Worm (Caenorhabditis elegans) whole organism, young adult: ENCODE data around the gene srh-42.
A peak's percentile ranks its signal among the peaks of the same experiment; 100 is the strongest.

Experiments
- B0035.1 ChIP-seq: sonication (generic microtip); optimal IDR thresholded peaks from 2 replicates; lab custom pipeline; 2016; ENCODE audit warnings: missing genetic modification characterization, mild to moderate bottlenecking, missing compliant biosample characterization, missing genotype, missing genetic modification reagents
- F10E7.11 ChIP-seq: sonication (generic microtip); optimal IDR thresholded peaks from 2 replicates; lab custom pipeline; 2017; ENCODE audit warnings: mild to moderate bottlenecking, missing genetic modification characterization, moderate library complexity, missing compliant biosample characterization
- F33H1.4 ChIP-seq: fragments of 200-800 bp; sonication (Bioruptor generic); IDR thresholded peaks from 2 replicates; pipeline ENCODE4 v1.3.6; 2022; ENCODE audit warnings: missing genetic modification reagents, missing genetic modification characterization, missing compliant biosample characterization
- F37B4.10 ChIP-seq: fragments of 200-800 bp; sonication (Bioruptor generic); IDR thresholded peaks from 2 replicates; pipeline ENCODE4 v1.3.6; 2022; ENCODE audit warnings: missing genetic modification characterization, missing compliant biosample characterization
- F55B11.4 ChIP-seq: sonication (generic microtip); optimal IDR thresholded peaks from 2 replicates; lab custom pipeline; 2016; ENCODE audit warnings: missing compliant biosample characterization, missing genetic modification characterization, borderline replicate concordance; ENCODE audit not compliant: insufficient read depth
- K11D2.4 ChIP-seq: fragments of 200-800 bp; sonication (Bioruptor generic); IDR thresholded peaks from 2 replicates; pipeline ENCODE4 v1.3.6; 2022; ENCODE audit warnings: missing genetic modification reagents, missing genetic modification characterization, missing compliant biosample characterization
- K12H6.12 ChIP-seq: fragments of 200-800 bp; sonication (Bioruptor generic); optimal IDR thresholded peaks from 2 replicates; lab custom pipeline; 2018; ENCODE audit warnings: mild to moderate bottlenecking, missing genetic modification characterization, missing compliant biosample characterization
- Y53F4B.3 ChIP-seq: fragments of 200-800 bp; sonication (Bioruptor generic); IDR thresholded peaks from 2 replicates; pipeline ENCODE4 v1.3.6; 2022; ENCODE audit warnings: missing genetic modification reagents, missing genetic modification characterization, missing compliant biosample characterization
- Y53G8AR.9 ChIP-seq: fragments of 200-800 bp; sonication (Bioruptor generic); conservative IDR thresholded peaks from 2 replicates; pipeline ENCODE4 v1.3.6; 2022; ENCODE audit warnings: missing genetic modification reagents, missing genetic modification characterization, missing compliant biosample characterization
- Y79H2A.3 ChIP-seq: fragments of 200-800 bp; sonication (Bioruptor generic); conservative IDR thresholded peaks from 2 replicates; pipeline ENCODE4 v1.3.6; 2022; ENCODE audit warnings: missing genetic modification reagents, missing genetic modification characterization, missing compliant biosample characterization
- ama-1 ChIP-seq, 3 experiments: fragments of 150-350 bp in 1 of 3; sonication (generic microtip) in 2 of 3; optimal IDR thresholded peaks; 2 replicates each; lab custom pipeline; 2014 to 2018; ENCODE audit warnings: missing biosample characterization in 2 of 3, missing genetic modification characterization in 2 of 3, missing genetic modification reagents in 2 of 3
- aptf-2 ChIP-seq: fragments of 200-800 bp; sonication (Bioruptor generic); conservative IDR thresholded peaks from 2 replicates; pipeline ENCODE4 v1.3.6; 2022; ENCODE audit warnings: missing genetic modification reagents, missing genetic modification characterization, missing compliant biosample characterization
- attf-3 ChIP-seq: fragments of 200-800 bp; sonication (Bioruptor generic); conservative IDR thresholded peaks from 2 replicates; pipeline ENCODE4 v1.3.6; 2022; ENCODE audit warnings: missing genetic modification reagents, missing genetic modification characterization, missing compliant biosample characterization
- attf-5 ChIP-seq: fragments of 200-800 bp; sonication (Bioruptor generic); optimal IDR thresholded peaks from 2 replicates; lab custom pipeline; 2018; ENCODE audit warnings: mild to moderate bottlenecking, missing genetic modification characterization, missing compliant biosample characterization
- attf-6 ChIP-seq: fragments of 200-800 bp; sonication (Bioruptor generic); IDR thresholded peaks from 2 replicates; pipeline ENCODE4 v1.3.6; 2022; ENCODE audit warnings: missing genetic modification reagents, missing genetic modification characterization, missing compliant biosample characterization
- bed-1 ChIP-seq: fragments of 200-800 bp; sonication (Bioruptor generic); IDR thresholded peaks from 2 replicates; pipeline ENCODE4 v1.3.6; 2022; ENCODE audit warnings: missing genetic modification reagents, missing genetic modification characterization, missing compliant biosample characterization
- bed-2 ChIP-seq: fragments of 200-800 bp; sonication (Bioruptor generic); IDR thresholded peaks from 2 replicates; pipeline ENCODE4 v1.3.6; 2022; ENCODE audit warnings: missing genetic modification reagents, missing genetic modification characterization, missing compliant biosample characterization
- ceh-27 ChIP-seq: fragments of 200-800 bp; sonication (Bioruptor generic); optimal IDR thresholded peaks from 2 replicates; lab custom pipeline; 2018; ENCODE audit warnings: mild to moderate bottlenecking, missing genetic modification characterization, moderate library complexity, missing compliant biosample characterization
- ceh-40 ChIP-seq: fragments of 200-800 bp; sonication (Bioruptor generic); IDR thresholded peaks from 2 replicates; pipeline ENCODE4 v1.3.6; 2022; ENCODE audit warnings: missing genetic modification characterization, missing compliant biosample characterization
- ceh-79 ChIP-seq: sonication (generic microtip); optimal IDR thresholded peaks from 2 replicates; lab custom pipeline; 2017; ENCODE audit warnings: mild to moderate bottlenecking, missing genetic modification characterization, missing compliant biosample characterization
- ceh-91 ChIP-seq: fragments of 200-800 bp; sonication (Bioruptor generic); IDR thresholded peaks from 2 replicates; pipeline ENCODE4 v1.3.6; 2022; ENCODE audit warnings: missing genetic modification reagents, missing genetic modification characterization, missing compliant biosample characterization
- dpff-1 ChIP-seq: sonication (generic microtip); optimal IDR thresholded peaks from 2 replicates; lab custom pipeline; 2017; ENCODE audit warnings: mild to moderate bottlenecking, missing genetic modification characterization, missing compliant biosample characterization
- dpl-1 ChIP-seq: fragments of 150-350 bp; optimal IDR thresholded peaks from 2 replicates; lab custom pipeline; 2014; ENCODE audit warnings: missing biosample characterization, missing genetic modification reagents, missing genetic modification characterization
- egl-18 ChIP-seq: fragments of 200-800 bp; sonication (Bioruptor generic); IDR thresholded peaks from 2 replicates; pipeline ENCODE4 v1.3.6; 2022; ENCODE audit warnings: missing genetic modification reagents, missing genetic modification characterization, missing compliant biosample characterization
- him-1 ChIP-seq: sonication (generic microtip); optimal IDR thresholded peaks from 2 replicates; lab custom pipeline; 2016; ENCODE audit warnings: missing genotype, missing genetic modification reagents, missing genetic modification characterization, missing compliant biosample characterization
- hlh-12 ChIP-seq: sonication (generic microtip); optimal IDR thresholded peaks from 2 replicates; lab custom pipeline; 2016; ENCODE audit warnings: missing genetic modification characterization, missing compliant biosample characterization
- hlh-26 ChIP-seq: fragments of 200-800 bp; sonication (Bioruptor generic); conservative IDR thresholded peaks from 2 replicates; pipeline ENCODE4 v1.3.6; 2022; ENCODE audit warnings: missing genetic modification reagents, missing genetic modification characterization, missing compliant biosample characterization
- let-526 ChIP-seq: fragments of 200-800 bp; sonication (Bioruptor generic); IDR thresholded peaks from 2 replicates; pipeline ENCODE4 v1.3.6; 2022; ENCODE audit warnings: missing genetic modification reagents, missing genetic modification characterization, missing compliant biosample characterization
- lin-26 ChIP-seq: fragments of 200-800 bp; sonication (Bioruptor generic); IDR thresholded peaks from 2 replicates; pipeline ENCODE4 v1.3.6; 2022; ENCODE audit warnings: missing genetic modification reagents, missing genetic modification characterization, missing compliant biosample characterization
- lin-54 ChIP-seq: fragments of 200-800 bp; sonication (Bioruptor generic); optimal IDR thresholded peaks from 2 replicates; lab custom pipeline; 2018; ENCODE audit warnings: mild to moderate bottlenecking, missing genetic modification characterization, missing compliant biosample characterization
- lsl-1 ChIP-seq: fragments of 200-800 bp; sonication (Bioruptor generic); optimal IDR thresholded peaks from 2 replicates; lab custom pipeline; 2018; ENCODE audit warnings: mild to moderate bottlenecking, missing genetic modification characterization, moderate library complexity, missing compliant biosample characterization
- lsy-27 ChIP-seq: sonication (generic microtip); optimal IDR thresholded peaks from 2 replicates; lab custom pipeline; 2017; ENCODE audit warnings: missing genetic modification characterization, mild to moderate bottlenecking, missing compliant biosample characterization, antibody characterized with exemption, missing genotype, borderline replicate concordance; ENCODE audit not compliant: insufficient read depth
- mel-28 ChIP-seq: sonication (generic microtip); optimal IDR thresholded peaks from 2 replicates; lab custom pipeline; 2016; ENCODE audit warnings: borderline replicate concordance, mild to moderate bottlenecking, missing genetic modification characterization, missing compliant biosample characterization
- mes-4 ChIP-seq: sonication (generic microtip); optimal IDR thresholded peaks from 2 replicates; lab custom pipeline; 2016; ENCODE audit warnings: missing genotype, missing genetic modification characterization, missing compliant biosample characterization
- mxl-1 ChIP-seq: sonication (generic microtip); optimal IDR thresholded peaks from 2 replicates; lab custom pipeline; 2016; ENCODE audit warnings: missing genetic modification characterization, missing compliant biosample characterization
- nfyb-1 ChIP-seq: fragments of 200-800 bp; sonication (Bioruptor generic); IDR thresholded peaks from 2 replicates; pipeline ENCODE4 v1.3.6; 2022; ENCODE audit warnings: missing genetic modification reagents, missing genetic modification characterization, missing compliant biosample characterization
- pha-4 ChIP-seq: fragments of 150-350 bp; sonication (generic microtip); optimal IDR thresholded peaks from 2 replicates; lab custom pipeline; 2014; ENCODE audit warnings: missing biosample characterization, missing genetic modification reagents, missing genetic modification characterization
- rcor-1 ChIP-seq: fragments of 200-800 bp; sonication (Bioruptor generic); IDR thresholded peaks from 2 replicates; pipeline ENCODE4 v1.3.6; 2022; ENCODE audit warnings: missing genetic modification reagents, missing genetic modification characterization, missing compliant biosample characterization
- rpc-1 ChIP-seq, 2 experiments: fragments of 150-350 bp in 1 of 2; sonication (generic microtip) in 1 of 2; optimal IDR thresholded peaks; 2 replicates each; lab custom pipeline; 2014 to 2018; ENCODE audit warnings: missing biosample characterization in 1 of 2, missing genetic modification characterization in 1 of 2, missing genetic modification reagents in 1 of 2, missing genotype in 1 of 2
- snpc-1.1 ChIP-seq: sonication (generic microtip); optimal IDR thresholded peaks from 2 replicates; lab custom pipeline; 2017; ENCODE audit warnings: missing genetic modification characterization, mild to moderate bottlenecking, missing compliant biosample characterization, antibody characterized with exemption, moderate library complexity, missing genotype, missing genetic modification reagents; ENCODE audit not compliant: insufficient read depth
- snpc-3.4 ChIP-seq: sonication (generic microtip); optimal IDR thresholded peaks from 2 replicates; lab custom pipeline; 2017; ENCODE audit warnings: missing genetic modification characterization, mild to moderate bottlenecking, missing compliant biosample characterization, antibody characterized with exemption, moderate library complexity, missing genotype, missing genetic modification reagents
- somi-1 ChIP-seq: fragments of 200-800 bp; sonication (Bioruptor generic); optimal IDR thresholded peaks from 2 replicates; lab custom pipeline; 2018; ENCODE audit warnings: mild to moderate bottlenecking, missing genetic modification characterization, missing compliant biosample characterization
- unc-130 ChIP-seq: sonication (generic microtip); optimal IDR thresholded peaks from 2 replicates; lab custom pipeline; 2016; ENCODE audit warnings: missing genetic modification reagents, missing genetic modification characterization, missing compliant biosample characterization
- xnd-1 ChIP-seq: sonication (generic microtip); optimal IDR thresholded peaks from 2 replicates; lab custom pipeline; 2016; ENCODE audit warnings: missing genotype, missing genetic modification reagents, missing genetic modification characterization, missing compliant biosample characterization
- ztf-25 ChIP-seq: fragments of 200-800 bp; sonication (Bioruptor generic); IDR thresholded peaks from 2 replicates; pipeline ENCODE4 v1.3.6; 2022; ENCODE audit warnings: missing genetic modification reagents, missing genetic modification characterization, missing compliant biosample characterization
- ztf-3 ChIP-seq: fragments of 200-800 bp; sonication (Bioruptor generic); optimal IDR thresholded peaks from 2 replicates; lab custom pipeline; 2018; ENCODE audit warnings: mild to moderate bottlenecking, missing genetic modification characterization, missing compliant biosample characterization

The srh-42 gene

DNA sequence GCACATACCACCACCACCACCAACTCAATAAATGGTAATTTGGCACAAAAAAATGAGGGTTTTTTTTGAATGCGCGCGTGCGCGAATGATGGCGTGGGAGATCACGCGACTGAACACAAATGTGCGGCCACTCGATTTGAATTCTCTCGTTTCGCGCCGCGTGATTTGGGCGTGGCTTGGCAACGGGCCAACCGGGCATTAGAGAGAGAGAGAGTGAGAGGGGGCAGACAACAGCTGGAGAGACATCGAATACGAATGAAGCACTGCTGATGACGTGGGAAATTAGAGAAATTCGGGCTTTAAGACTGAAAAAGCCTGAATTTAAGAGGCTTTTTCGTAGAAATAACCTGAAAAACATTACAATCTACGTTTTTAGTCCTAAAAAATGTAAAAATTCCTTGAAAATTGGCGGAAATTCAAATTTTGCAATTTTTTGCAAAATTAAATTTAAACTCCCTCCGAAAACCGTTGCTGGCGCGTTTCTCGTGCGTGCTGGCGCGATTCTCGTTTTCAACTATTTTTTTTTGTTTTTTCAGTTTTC is 37.4 kb downstream of the srh-42 start (continued):
- TF ChIP-seq Y53F4B.3 (GFP tag; lab: Robert Waterston, UW) (no peak), mxl-1 (tag; lab: Kevin White, UChicago) (peak; percentile 71), hlh-26 (GFP tag; lab: Robert Waterston, UW) (no peak), bed-1 (GFP tag; lab: Robert Waterston, UW) (peak; percentile 7; the same call in 1 of the 2 replicates), Y79H2A.3 (peak; percentile 92), ztf-25 (0 out of 2 replicates have a peak, but pooled peaks have one; percentile 63), F10E7.11 (tag; lab: Kevin White, UChicago) (peak; percentile 88), him-1 (tag; lab: Kevin White, UChicago) (peak; percentile 78), B0035.1 (tag; lab: Kevin White, UChicago) (peak; percentile 85), F55B11.4 (no peak), rpc-1 (optimal IDR thresholded peaks at IDR 0.05; lab: Kevin White, UChicago) (no peak), rpc-1 (tag; optimal IDR thresholded peaks at IDR 0.05; lab: Kevin White, UChicago) (no peak), unc-130 (peak; percentile 79), K11D2.4 (GFP tag; lab: Robert Waterston, UW) (peak; percentile 93), egl-18 (GFP tag; lab: Robert Waterston, UW) (peak; percentile 70; the same call in 1 of the 2 replicates), ceh-79 (tag; lab: Kevin White, UChicago) (peak; percentile 88), ceh-27 (GFP tag; lab: Kevin White, UChicago) (peak; percentile 88), xnd-1 (tag; lab: Kevin White, UChicago) (peak; percentile 78), snpc-3.4 (tag; lab: Kevin White, UChicago) (peak; percentile 5), F37B4.10 (GFP tag; lab: Robert Waterston, UW) (peak; percentile 66; the same call in 1 of the 2 replicates), lin-54 (GFP tag; lab: Kevin White, UChicago) (peak; percentile 98), ceh-40 (GFP tag; lab: Robert Waterston, UW) (peak; percentile 52; the same call in 1 of the 2 replicates), pha-4 (tag; lab: Kevin White, UChicago) (no peak), bed-2 (GFP tag; lab: Robert Waterston, UW) (peak; percentile 71), lin-26 (GFP tag; lab: Robert Waterston, UW) (peak; percentile 86), ama-1 (optimal IDR thresholded peaks at IDR 0.05; lab: Kevin White, UChicago) (no peak), ama-1 (GFP tag; optimal IDR thresholded peaks at IDR 0.05; lab: Kevin White, UChicago) (peak; percentile 45), hlh-12 (no peak), attf-3 (peak; percentile 65), lsl-1 (GFP tag; lab: Kevin White, UChicago) (peak; percentile 66), F33H1.4 (GFP tag; lab: Robert Waterston, UW) (peak; percentile 57), snpc-1.1 (tag; lab: Kevin White, UChicago) (no peak), mel-28 (tag; lab: Kevin White, UChicago) (peak; percentile 84), nfyb-1 (GFP tag; lab: Robert Waterston, UW) (peak; percentile 96), let-526 (0 out of 2 replicates have a peak, but pooled peaks have one; percentile 73), ztf-3 (GFP tag; lab: Kevin White, UChicago) (peak; percentile 91), attf-5 (GFP tag; lab: Kevin White, UChicago) (peak; percentile 96), somi-1 (GFP tag; lab: Kevin White, UChicago) (peak; percentile 90), dpff-1 (tag; lab: Kevin White, UChicago) (peak; percentile 69), K12H6.12 (tag; lab: Kevin White, UChicago) (peak; percentile 88), rcor-1 (GFP tag; lab: Robert Waterston, UW) (peak; percentile 52), ceh-91 (GFP tag; lab: Robert Waterston, UW) (peak; percentile 73), lsy-27 (tag; lab: Kevin White, UChicago) (no peak), aptf-2 (GFP tag; lab: Robert Waterston, UW) (peak; percentile 36; the same call in 1 of the 2 replicates), mes-4 (peak; percentile 44), dpl-1 (peak; percentile 92), Y53G8AR.9 (peak; percentile 93), attf-6 (GFP tag; lab: Robert Waterston, UW) (0 out of 2 replicates have a peak, but pooled peaks have one; percentile 58)
